2 worm cellular contexts compared by ENCODE assay signal in genomic region chrIV:14295262-14295661, ce11.
TF ChIP-seq lines count a peak whose summit lies in the region.

No protein-coding gene starts in this region.

TF ChIP-seq in whole organism, L4 larva, 104 proteins besides CTCF, POLR2A, EP300 and RAD21:
- TF ChIP-seq aha-1 (tag; lab: Kevin White, UChicago), result peak; percentile 72
- TF ChIP-seq snpc-1.2 (GFP tag; IDR thresholded peaks at IDR 0.05; lab: Robert Waterston, UW), result no peak
- TF ChIP-seq dmd-8 (GFP tag; IDR thresholded peaks at IDR 0.05; lab: Robert Waterston, UW), result no peak
- TF ChIP-seq madf-5 (GFP tag; IDR thresholded peaks at IDR 0.05; lab: Robert Waterston, UW), result no peak
- TF ChIP-seq F44E2.7 (GFP tag; IDR thresholded peaks at IDR 0.05; lab: Robert Waterston, UW), result no peak
- no peak for TF ChIP-seq nhr-77 (tag; optimal IDR thresholded peaks at IDR 0.05; lab: Kevin White, UChicago)

TF ChIP-seq in whole organism, late embryonic, 69 proteins besides CTCF, POLR2A, EP300 and RAD21:
- TF ChIP-seq ceh-34 (tag; optimal IDR thresholded peaks at IDR 0.05; lab: Kevin White, UChicago) (peak; percentile 58), hlh-13 (GFP tag; optimal IDR thresholded peaks at IDR 0.05; lab: Kevin White, UChicago) (no peak), ceh-19 (GFP tag; optimal IDR thresholded peaks at IDR 0.05; lab: Kevin White, UChicago) (peak; percentile 11)
